Worm (Caenorhabditis elegans) whole organism, L2 larva: ENCODE measurements around the gene fbxa-26.

Source experiments
- R02D3.7 ChIP-seq: fragments of 150-350 bp; optimal IDR thresholded peaks from 2 replicates; lab custom pipeline; 2014; ENCODE audit warnings: missing biosample characterization, missing genetic modification characterization
- ZK546.5 ChIP-seq: sonication (generic microtip); optimal IDR thresholded peaks from 2 replicates; lab custom pipeline; 2017; ENCODE audit warnings: missing biosample characterization, missing genetic modification characterization
- aly-2 ChIP-seq: fragments of 150-350 bp; optimal IDR thresholded peaks from 2 replicates; lab custom pipeline; 2014; ENCODE audit warnings: missing biosample characterization, missing genetic modification characterization
- blmp-1 ChIP-seq: sonication (generic microtip); optimal IDR thresholded peaks from 2 replicates; lab custom pipeline; 2017; ENCODE audit warnings: missing genetic modification characterization, mild to moderate bottlenecking, missing compliant biosample characterization, antibody characterized with exemption, moderate library complexity; ENCODE audit not compliant: insufficient read depth
- lin-11 ChIP-seq: fragments of 150-350 bp; sonication (generic microtip); optimal IDR thresholded peaks from 2 replicates; lab custom pipeline; 2014; ENCODE audit warnings: missing biosample characterization, missing genetic modification characterization, inconsistent platforms, mixed read lengths
- lin-13 ChIP-seq: fragments of 150-350 bp; optimal IDR thresholded peaks from 2 replicates; lab custom pipeline; 2014; ENCODE audit warnings: missing biosample characterization, missing genetic modification reagents, missing genetic modification characterization
- nhr-12 ChIP-seq: fragments of 150-350 bp; optimal IDR thresholded peaks from 2 replicates; lab custom pipeline; 2014; ENCODE audit warnings: missing biosample characterization, missing genetic modification characterization
- nhr-237 ChIP-seq: fragments of 150-350 bp; optimal IDR thresholded peaks from 2 replicates; lab custom pipeline; 2014; ENCODE audit warnings: missing biosample characterization, missing genetic modification characterization
- nhr-6 ChIP-seq: fragments of 150-350 bp; optimal IDR thresholded peaks from 2 replicates; lab custom pipeline; 2014; ENCODE audit warnings: missing biosample characterization, missing genetic modification characterization
- skn-1 ChIP-seq: sonication (generic microtip); optimal IDR thresholded peaks from 2 replicates; lab custom pipeline; 2017; ENCODE audit warnings: missing biosample characterization, missing genetic modification characterization
- zag-1 ChIP-seq: fragments of 150-350 bp; optimal IDR thresholded peaks from 2 replicates; lab custom pipeline; 2014; ENCODE audit warnings: missing biosample characterization, missing genetic modification characterization
- ztf-11 ChIP-seq: sonication (generic microtip); optimal IDR thresholded peaks from 2 replicates; lab custom pipeline; 2017; ENCODE audit warnings: missing biosample characterization, missing genetic modification characterization

ce11 chrIII:1354523-1354922, 12.2 kb upstream of the fbxa-26 start:
- TF ChIP-seq aly-2 (tag; lab: Kevin White, UChicago) (no peak), lin-11 (tag; lab: Kevin White, UChicago) (no peak), skn-1 (tag; lab: Kevin White, UChicago) (no peak), ztf-11 (tag; lab: Kevin White, UChicago) (no peak), blmp-1 (no peak), R02D3.7 (no peak), lin-13 (GFP tag; lab: Kevin White, UChicago) (no peak), nhr-6 (tag; lab: Kevin White, UChicago) (no peak), nhr-237 (tag; lab: Kevin White, UChicago) (no peak), ZK546.5 (tag; lab: Kevin White, UChicago) (no peak), zag-1 (tag; lab: Kevin White, UChicago) (no peak), nhr-12 (tag; lab: Kevin White, UChicago) (no peak)
